Fruit fly (Drosophila melanogaster) S2 (cell line): ENCODE data around the gene ppk22.

Experiments used
- CG8478 ChIP-seq: fragments of >200 bp; optimal IDR thresholded peaks from 2 replicates; lab custom pipeline; 2018
- CTCF ChIP-seq, 2 experiments: fragments of >200 bp; optimal IDR thresholded peaks; 2 replicates each; lab custom pipeline; 2018

dm6 chr3R:24875939-24876842 lies 16.6 kb upstream of the ppk22 start, which contains the start of gene CG3744:
- no peak for TF ChIP-seq CG8478 (lab: Kevin White, UChicago)
- TF ChIP-seq CTCF (optimal IDR thresholded peaks at IDR 0.05; lab: Kevin White, UChicago), result no peak
